Worm (Caenorhabditis elegans) whole organism, mixed stage, embryonic: ENCODE measurements around the gene Y38E10A.28.

ENCODE experiments used
- M03D4.4 ChIP-seq: sonication (generic microtip); optimal IDR thresholded peaks from 2 replicates; lab custom pipeline; 2017; ENCODE audit warnings: mild to moderate bottlenecking, missing genetic modification characterization, missing compliant biosample characterization
- elt-3 ChIP-seq: fragments of 150-350 bp; optimal IDR thresholded peaks from 2 replicates; lab custom pipeline; 2014; ENCODE audit warnings: missing biosample characterization, missing genetic modification characterization
- nhr-12 ChIP-seq: fragments of 150-350 bp; optimal IDR thresholded peaks from 2 replicates; lab custom pipeline; 2014; ENCODE audit warnings: missing biosample characterization, missing genetic modification characterization
- unc-120 ChIP-seq: sonication (generic microtip); optimal IDR thresholded peaks from 2 replicates; lab custom pipeline; 2017; ENCODE audit warnings: missing genetic modification characterization, missing compliant biosample characterization; ENCODE audit not compliant: poor library complexity, severe bottlenecking

DNA sequence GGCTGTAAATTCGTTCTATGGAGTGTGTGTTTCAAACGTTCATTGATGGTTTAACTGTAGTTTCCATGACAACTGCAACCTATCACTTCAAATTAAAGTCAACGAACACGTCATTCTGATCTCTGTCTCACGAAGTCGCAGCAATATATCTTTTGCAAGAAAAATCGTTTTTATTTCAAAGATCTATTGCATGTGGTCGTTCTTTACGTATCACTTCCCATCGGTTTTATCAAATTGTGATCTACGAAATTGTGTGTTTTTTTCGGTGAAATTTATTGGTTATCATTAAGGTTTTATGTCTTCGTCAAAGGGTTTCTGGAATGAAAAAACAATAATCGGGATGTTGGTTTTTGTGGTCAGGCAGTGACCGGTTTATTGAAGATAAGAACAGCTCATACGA is 6.6 kb upstream of the Y38E10A.28 start:
- TF ChIP-seq unc-120 (no peak), elt-3 (tag; lab: Kevin White, UChicago) (no peak), M03D4.4 (tag; lab: Kevin White, UChicago) (no peak), nhr-12 (no peak)
